Worm (Caenorhabditis elegans) whole organism, L2 larva: ENCODE data around the gene haly-1.
A peak's percentile ranks its signal among the peaks of the same experiment; 100 is the strongest.

Experiments
- C34F6.9 ChIP-seq: fragments of 150-350 bp; optimal IDR thresholded peaks from 2 replicates; lab custom pipeline; 2014; ENCODE audit warnings: missing biosample characterization, missing genetic modification characterization
- F13H6.1 ChIP-seq: sonication (generic microtip); optimal IDR thresholded peaks from 2 replicates; lab custom pipeline; 2016; ENCODE audit warnings: missing genetic modification characterization, missing compliant biosample characterization
- R02D3.7 ChIP-seq: fragments of 150-350 bp; optimal IDR thresholded peaks from 2 replicates; lab custom pipeline; 2014; ENCODE audit warnings: missing biosample characterization, missing genetic modification characterization
- Y55F3AM.14 ChIP-seq: fragments of 200-800 bp; sonication (Bioruptor generic); optimal IDR thresholded peaks from 2 replicates; lab custom pipeline; 2018; ENCODE audit warnings: mild to moderate bottlenecking, missing genetic modification characterization, missing compliant biosample characterization
- ZK546.5 ChIP-seq: sonication (generic microtip); optimal IDR thresholded peaks from 2 replicates; lab custom pipeline; 2017; ENCODE audit warnings: missing biosample characterization, missing genetic modification characterization
- alr-1 ChIP-seq: fragments of 150-350 bp; optimal IDR thresholded peaks from 2 replicates; lab custom pipeline; 2014; ENCODE audit warnings: missing biosample characterization, missing genetic modification characterization
- aly-2 ChIP-seq: fragments of 150-350 bp; optimal IDR thresholded peaks from 2 replicates; lab custom pipeline; 2014; ENCODE audit warnings: missing biosample characterization, missing genetic modification characterization
- ama-1 ChIP-seq: fragments of 150-350 bp; optimal IDR thresholded peaks from 2 replicates; lab custom pipeline; 2018; ENCODE audit warnings: inconsistent platforms
- ceh-16 ChIP-seq: fragments of 150-350 bp; optimal IDR thresholded peaks from 2 replicates; lab custom pipeline; 2014; ENCODE audit warnings: missing biosample characterization, missing genetic modification characterization
- ceh-82 ChIP-seq: fragments of 150-350 bp; optimal IDR thresholded peaks from 2 replicates; lab custom pipeline; 2014; ENCODE audit warnings: missing biosample characterization, missing genetic modification characterization
- crh-2 ChIP-seq: sonication (generic microtip); optimal IDR thresholded peaks from 2 replicates; lab custom pipeline; 2017; ENCODE audit warnings: missing biosample characterization, missing genetic modification characterization
- dmd-4 ChIP-seq: sonication (generic microtip); optimal IDR thresholded peaks from 2 replicates; lab custom pipeline; 2017; ENCODE audit warnings: missing biosample characterization, missing genetic modification characterization
- egl-27 ChIP-seq: sonication (generic microtip); optimal IDR thresholded peaks from 3 replicates; lab custom pipeline; 2017; ENCODE audit warnings: missing biosample characterization, missing genetic modification reagents, missing genetic modification characterization
- elt-1 ChIP-seq: fragments of 150-350 bp; optimal IDR thresholded peaks from 2 replicates; lab custom pipeline; 2014; ENCODE audit warnings: missing biosample characterization, missing genetic modification characterization
- elt-3 ChIP-seq: sonication (generic microtip); optimal IDR thresholded peaks from 2 replicates; lab custom pipeline; 2017; ENCODE audit warnings: missing biosample characterization, missing genetic modification characterization
- fos-1 ChIP-seq: fragments of 150-350 bp; optimal IDR thresholded peaks from 2 replicates; lab custom pipeline; 2014; ENCODE audit warnings: missing biosample characterization, missing genetic modification characterization
- gmeb-1 ChIP-seq: fragments of 150-350 bp; optimal IDR thresholded peaks from 2 replicates; lab custom pipeline; 2014; ENCODE audit warnings: missing biosample characterization, missing genetic modification characterization
- lin-11 ChIP-seq: fragments of 150-350 bp; sonication (generic microtip); optimal IDR thresholded peaks from 2 replicates; lab custom pipeline; 2014; ENCODE audit warnings: missing biosample characterization, missing genetic modification characterization, inconsistent platforms, mixed read lengths
- lin-39 ChIP-seq: fragments of 150-350 bp; optimal IDR thresholded peaks from 2 replicates; lab custom pipeline; 2014; ENCODE audit warnings: missing biosample characterization, missing genetic modification reagents, missing genetic modification characterization
- lsy-2 ChIP-seq, 2 experiments: fragments of 150-350 bp in 1 of 2; sonication (generic microtip) in 1 of 2; optimal IDR thresholded peaks; 2 replicates each; lab custom pipeline; 2014 to 2017; ENCODE audit warnings: missing biosample characterization in 2 of 2, missing genetic modification characterization in 2 of 2
- mbf-1 ChIP-seq: sonication (generic microtip); optimal IDR thresholded peaks from 2 replicates; lab custom pipeline; 2017; ENCODE audit warnings: missing biosample characterization, missing genetic modification characterization
- mdl-1 ChIP-seq, 2 experiments: fragments of 150-350 bp in 1 of 2; sonication (generic microtip) in 1 of 2; optimal IDR thresholded peaks; 2 replicates each; lab custom pipeline; 2017; ENCODE audit warnings: missing biosample characterization in 2 of 2, missing genetic modification characterization in 2 of 2
- nhr-11 ChIP-seq: fragments of 150-350 bp; optimal IDR thresholded peaks from 2 replicates; lab custom pipeline; 2014; ENCODE audit warnings: missing biosample characterization, missing genetic modification characterization
- nhr-129 ChIP-seq: fragments of 150-350 bp; optimal IDR thresholded peaks from 2 replicates; lab custom pipeline; 2014; ENCODE audit warnings: missing biosample characterization, missing genetic modification characterization
- nhr-21 ChIP-seq: fragments of 150-350 bp; optimal IDR thresholded peaks from 2 replicates; lab custom pipeline; 2014; ENCODE audit warnings: missing biosample characterization, missing genetic modification characterization
- nhr-23 ChIP-seq: fragments of 150-350 bp; optimal IDR thresholded peaks from 2 replicates; lab custom pipeline; 2014; ENCODE audit warnings: missing biosample characterization, missing genetic modification reagents, missing genetic modification characterization
- nhr-25 ChIP-seq: fragments of 150-350 bp; sonication (generic microtip); optimal IDR thresholded peaks from 3 replicates; lab custom pipeline; 2014; ENCODE audit warnings: missing biosample characterization, missing genetic modification characterization
- nhr-6 ChIP-seq: fragments of 150-350 bp; optimal IDR thresholded peaks from 2 replicates; lab custom pipeline; 2014; ENCODE audit warnings: missing biosample characterization, missing genetic modification characterization
- nhr-77 ChIP-seq: fragments of 150-350 bp; optimal IDR thresholded peaks from 2 replicates; lab custom pipeline; 2014; ENCODE audit warnings: missing biosample characterization, missing genetic modification characterization
- sem-4 ChIP-seq: fragments of 150-350 bp; optimal IDR thresholded peaks from 2 replicates; lab custom pipeline; 2014; ENCODE audit warnings: missing biosample characterization, missing genetic modification reagents, missing genetic modification characterization
- sma-3 ChIP-seq: sonication (generic microtip); optimal IDR thresholded peaks from 2 replicates; lab custom pipeline; 2016; ENCODE audit warnings: missing genetic modification reagents, missing genetic modification characterization, missing compliant biosample characterization
- sma-9 ChIP-seq, 2 experiments: fragments of 150-350 bp in 1 of 2; sonication (generic microtip) in 1 of 2; optimal IDR thresholded peaks; 2 replicates each; lab custom pipeline; 2014 to 2016; ENCODE audit warnings: missing genetic modification characterization in 2 of 2, mild to moderate bottlenecking in 1 of 2, missing biosample characterization in 1 of 2, missing compliant biosample characterization in 1 of 2, missing genetic modification reagents in 1 of 2, moderate library complexity in 1 of 2
- snpc-4 ChIP-seq: fragments of 150-350 bp; optimal IDR thresholded peaks from 2 replicates; lab custom pipeline; 2014; ENCODE audit warnings: missing biosample characterization, missing genetic modification characterization
- unc-39 ChIP-seq: fragments of 150-350 bp; optimal IDR thresholded peaks from 2 replicates; lab custom pipeline; 2014; ENCODE audit warnings: missing biosample characterization, missing genetic modification characterization
- unc-55 ChIP-seq: fragments of 150-350 bp; sonication (generic microtip); optimal IDR thresholded peaks from 3 replicates; lab custom pipeline; 2014; ENCODE audit warnings: missing biosample characterization, missing genetic modification reagents, missing genetic modification characterization
- ztf-1 ChIP-seq: fragments of 200-800 bp; sonication (Bioruptor generic); conservative IDR thresholded peaks from 2 replicates; pipeline ENCODE4 v1.3.6; 2022; ENCODE audit warnings: missing genetic modification characterization, missing compliant biosample characterization
- ztf-11 ChIP-seq: sonication (generic microtip); optimal IDR thresholded peaks from 2 replicates; lab custom pipeline; 2017; ENCODE audit warnings: missing biosample characterization, missing genetic modification characterization

haly-1 gene

ce11 chrX:10928948-10929563, 32.7 kb upstream of the haly-1 start, which contains the start of gene dgn-1:
TSS of gene dgn-1 (minus strand) at chrX:10928998.
- no peak for TF ChIP-seq F13H6.1
- TF ChIP-seq fos-1 (tag; lab: Kevin White, UChicago), result peak; percentile 78

ce11 chrX:10927136-10927535, 30.7 kb upstream of the haly-1 start:
- TF ChIP-seq ZK546.5 (no peak), nhr-25 (tag; lab: Kevin White, UChicago) (no peak), mbf-1 (tag; lab: Kevin White, UChicago) (no peak), elt-1 (tag; lab: Kevin White, UChicago) (no peak), lin-11 (no peak), unc-55 (GFP tag; lab: Kevin White, UChicago) (no peak), crh-2 (no peak), dmd-4 (no peak), R02D3.7 (tag; lab: Kevin White, UChicago) (no peak), ama-1 (no peak), sma-9 (GFP tag; optimal IDR thresholded peaks at IDR 0.05; lab: Kevin White, UChicago) (no peak), sma-9 (tag; optimal IDR thresholded peaks at IDR 0.05; lab: Kevin White, UChicago) (no peak), ceh-16 (tag; lab: Kevin White, UChicago) (no peak), aly-2 (tag; lab: Kevin White, UChicago) (no peak), nhr-6 (tag; lab: Kevin White, UChicago) (no peak), nhr-23 (tag; lab: Kevin White, UChicago) (no peak), elt-3 (no peak), ceh-82 (tag; lab: Kevin White, UChicago) (no peak), nhr-129 (tag; lab: Kevin White, UChicago) (no peak), ztf-1 (GFP tag; lab: Robert Waterston, UW) (no peak), lsy-2 (tag; optimal IDR thresholded peaks at IDR 0.05; lab: Kevin White, UChicago) (no peak)

ce11 chrX:10924031-10924430, 27.6 kb upstream of the haly-1 start:
- TF ChIP-seq nhr-21, result no peak
- TF ChIP-seq lin-39 (tag; lab: Kevin White, UChicago), result no peak
- no peak for TF ChIP-seq F13H6.1
- no peak for TF ChIP-seq nhr-11 (tag; lab: Kevin White, UChicago)
- no peak for TF ChIP-seq lsy-2 (tag; optimal IDR thresholded peaks at IDR 0.05; lab: Kevin White, UChicago)
- TF ChIP-seq nhr-129 (tag; lab: Kevin White, UChicago), result no peak
- TF ChIP-seq egl-27 (tag; lab: Kevin White, UChicago), result no peak
- no peak for TF ChIP-seq sma-3
- TF ChIP-seq, all 48 proteins: peak for 0

ce11 chrX:10919613-10920012, 23.2 kb upstream of the haly-1 start, which contains the start of gene nstp-9:
TSS of gene nstp-9 (minus strand) at chrX:10919713.
- TF ChIP-seq sma-3 (no peak), ztf-11 (tag; lab: Kevin White, UChicago) (no peak), ztf-1 (GFP tag; lab: Robert Waterston, UW) (no peak), snpc-4 (no peak), mdl-1 (tag; optimal IDR thresholded peaks at IDR 0.05; lab: Kevin White, UChicago) (no peak), Y55F3AM.14 (GFP tag; lab: Kevin White, UChicago) (no peak), nhr-77 (tag; lab: Kevin White, UChicago) (no peak), alr-1 (tag; lab: Kevin White, UChicago) (no peak), sem-4 (tag; lab: Kevin White, UChicago) (no peak), unc-39 (tag; lab: Kevin White, UChicago) (no peak), fos-1 (tag; lab: Kevin White, UChicago) (no peak), gmeb-1 (tag; lab: Kevin White, UChicago) (no peak), ceh-16 (tag; lab: Kevin White, UChicago) (no peak), mbf-1 (tag; lab: Kevin White, UChicago) (no peak), ama-1 (no peak), lin-11 (no peak), C34F6.9 (tag; lab: Kevin White, UChicago) (no peak)
